Worm (Caenorhabditis elegans): Measurements from ENCODE around the gene rcq-5.

DNA sequence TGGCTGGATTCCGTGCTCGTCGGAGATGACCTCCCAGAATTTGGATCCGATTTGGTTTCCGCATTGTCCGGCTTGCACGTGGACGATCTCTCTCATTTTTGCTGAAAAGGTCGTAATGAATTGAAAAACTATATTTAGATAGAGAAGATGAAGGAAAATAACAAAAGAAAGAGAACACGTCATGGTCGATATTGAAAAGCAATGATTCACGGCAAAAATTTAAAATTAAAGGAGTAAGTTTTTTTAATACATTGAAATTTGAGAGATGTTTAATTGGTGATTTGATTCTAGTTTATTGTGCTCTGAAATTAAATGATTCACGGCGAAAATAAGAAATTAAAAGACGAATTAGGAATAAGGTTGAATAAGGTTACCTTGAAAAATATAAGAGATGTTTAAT, 40.2 kb downstream of the rcq-5 start, which contains the start of gene tbb-2:
- TF ChIP-seq ceh-62 (tag; optimal IDR thresholded peaks at IDR 0.05) (no peak), arid-1 (GFP tag; conservative IDR thresholded peaks at IDR 0.05) (no peak), nhr-77 (tag; optimal IDR thresholded peaks at IDR 0.05) (no peak), mes-2 (tag; optimal IDR thresholded peaks at IDR 0.05; ENCODE audit: poor library complexity, severe bottlenecking) (no peak), vab-7 (GFP tag; IDR thresholded peaks at IDR 0.05) (no peak), zip-2 (tag; optimal IDR thresholded peaks at IDR 0.05) (no peak), ZK546.5 (tag; optimal IDR thresholded peaks at IDR 0.05) (no peak), lim-7 (GFP tag; IDR thresholded peaks at IDR 0.05) (no peak), pqm-1 (tag; optimal IDR thresholded peaks at IDR 0.05) (no peak), nhr-237 (tag; optimal IDR thresholded peaks at IDR 0.05) (no peak), F10B5.3 (tag; optimal IDR thresholded peaks at IDR 0.05) (no peak), unc-62 (GFP tag; optimal IDR thresholded peaks at IDR 0.05 in 1 of 2) (no peak), unc-62 (tag; optimal IDR thresholded peaks at IDR 0.05) (no peak)

Measured in whole organism, L4 larva.